Worm (Caenorhabditis elegans) whole organism, mixed stage, embryonic: Measurements from ENCODE around the gene Y41E3.6.

Experiments
- lin-13 ChIP-seq: fragments of 150-350 bp; optimal IDR thresholded peaks from 2 replicates; lab custom pipeline; 2014; ENCODE audit warnings: missing biosample characterization, missing genetic modification characterization
- mep-1 ChIP-seq: fragments of 150-350 bp; optimal IDR thresholded peaks from 2 replicates; lab custom pipeline; 2017; ENCODE audit warnings: missing biosample characterization, missing genetic modification reagents, missing genetic modification characterization, inconsistent platforms
- nhr-2 ChIP-seq: fragments of 150-350 bp; optimal IDR thresholded peaks from 2 replicates; lab custom pipeline; 2014; ENCODE audit warnings: missing biosample characterization, missing genetic modification characterization
- nhr-28 ChIP-seq: fragments of 150-350 bp; optimal IDR thresholded peaks from 2 replicates; lab custom pipeline; 2014; ENCODE audit warnings: missing biosample characterization, missing genetic modification characterization
- snpc-4 ChIP-seq: fragments of 150-350 bp; optimal IDR thresholded peaks from 2 replicates; lab custom pipeline; 2014; ENCODE audit warnings: missing biosample characterization, missing genetic modification characterization
- unc-120 ChIP-seq: sonication (generic microtip); optimal IDR thresholded peaks from 2 replicates; lab custom pipeline; 2017; ENCODE audit warnings: missing genetic modification characterization, missing compliant biosample characterization; ENCODE audit not compliant: poor library complexity, severe bottlenecking

DNA sequence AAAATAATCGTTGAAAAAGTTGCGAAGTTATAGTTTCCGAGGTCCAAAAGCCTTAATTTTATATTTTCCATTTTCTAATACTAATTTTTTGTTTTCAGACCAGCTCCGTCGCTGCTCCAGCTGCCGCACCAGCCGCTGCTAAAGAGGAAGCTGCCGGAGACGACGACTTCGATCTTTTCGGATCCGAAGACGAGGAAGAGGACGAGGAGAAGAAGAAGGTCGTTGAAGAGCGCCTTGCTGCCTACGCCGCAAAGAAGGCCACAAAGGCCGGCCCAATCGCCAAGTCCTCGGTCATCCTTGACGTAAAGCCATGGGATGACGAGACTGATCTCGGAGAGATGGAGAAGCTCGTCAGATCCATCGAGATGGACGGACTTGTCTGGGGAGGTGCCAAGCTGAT, 32.2 kb downstream of the Y41E3.6 start:
- no peak for TF ChIP-seq nhr-28 (tag; lab: Kevin White, UChicago)
- no peak for TF ChIP-seq lin-13 (tag; lab: Kevin White, UChicago)
- TF ChIP-seq snpc-4 (tag; lab: Kevin White, UChicago) = no peak
- TF ChIP-seq unc-120 = no peak
- no peak for TF ChIP-seq nhr-2 (tag; lab: Kevin White, UChicago)
- no peak for TF ChIP-seq mep-1
